Worm (Caenorhabditis elegans) whole organism, young adult: ENCODE results near the gene mnp-1.
"Not testable (repeated sequence)": the region's sequence is repeated elsewhere in the genome, so short reads cannot be mapped to it uniquely, and the experiment has no call there.

Experiments used
- B0035.1 ChIP-seq: sonication (generic microtip); optimal IDR thresholded peaks from 2 replicates; lab custom pipeline; 2016; ENCODE audit warnings: missing genetic modification characterization, mild to moderate bottlenecking, missing compliant biosample characterization, missing genotype, missing genetic modification reagents
- C06A6.2 ChIP-seq: fragments of 200-800 bp; sonication (Bioruptor generic); conservative IDR thresholded peaks from 2 replicates; pipeline ENCODE4 v1.3.6; 2022; ENCODE audit warnings: missing genetic modification characterization, missing compliant biosample characterization
- C17E4.6 ChIP-seq: fragments of 200-800 bp; sonication (Bioruptor generic); IDR thresholded peaks from 2 replicates; pipeline ENCODE4 v1.3.6; 2022; ENCODE audit warnings: missing genetic modification reagents, missing genetic modification characterization, missing compliant biosample characterization
- D2030.7 ChIP-seq: fragments of 200-800 bp; sonication (Bioruptor generic); IDR thresholded peaks from 2 replicates; pipeline ENCODE4 v1.3.6; 2022; ENCODE audit warnings: missing genetic modification reagents, missing genetic modification characterization, missing compliant biosample characterization
- K11D2.4 ChIP-seq: fragments of 200-800 bp; sonication (Bioruptor generic); IDR thresholded peaks from 2 replicates; pipeline ENCODE4 v1.3.6; 2022; ENCODE audit warnings: missing genetic modification reagents, missing genetic modification characterization, missing compliant biosample characterization
- K12H6.12 ChIP-seq: fragments of 200-800 bp; sonication (Bioruptor generic); optimal IDR thresholded peaks from 2 replicates; lab custom pipeline; 2018; ENCODE audit warnings: mild to moderate bottlenecking, missing genetic modification characterization, missing compliant biosample characterization
- T07F8.4 ChIP-seq: sonication (generic microtip); optimal IDR thresholded peaks from 2 replicates; lab custom pipeline; 2016; ENCODE audit warnings: mild to moderate bottlenecking, missing genetic modification characterization, moderate library complexity, missing compliant biosample characterization
- Y53G8AR.9 ChIP-seq: fragments of 200-800 bp; sonication (Bioruptor generic); conservative IDR thresholded peaks from 2 replicates; pipeline ENCODE4 v1.3.6; 2022; ENCODE audit warnings: missing genetic modification reagents, missing genetic modification characterization, missing compliant biosample characterization
- Y56A3A.18 ChIP-seq: fragments of 200-800 bp; sonication (Bioruptor generic); IDR thresholded peaks from 2 replicates; pipeline ENCODE4 v1.3.6; 2022; ENCODE audit warnings: missing genetic modification reagents, missing genetic modification characterization, missing compliant biosample characterization
- Y79H2A.3 ChIP-seq: fragments of 200-800 bp; sonication (Bioruptor generic); conservative IDR thresholded peaks from 2 replicates; pipeline ENCODE4 v1.3.6; 2022; ENCODE audit warnings: missing genetic modification reagents, missing genetic modification characterization, missing compliant biosample characterization
- Y95B8A.8 ChIP-seq: fragments of 200-800 bp; sonication (Bioruptor generic); IDR thresholded peaks from 2 replicates; pipeline ENCODE4 v1.3.6; 2022; ENCODE audit warnings: missing genetic modification reagents, missing genetic modification characterization, missing compliant biosample characterization
- ZK185.1 ChIP-seq: sonication (generic microtip); optimal IDR thresholded peaks from 2 replicates; lab custom pipeline; 2016; ENCODE audit warnings: mild to moderate bottlenecking, missing genetic modification characterization, missing compliant biosample characterization; ENCODE audit not compliant: poor library complexity, severe bottlenecking
- ama-1 ChIP-seq, 3 experiments: fragments of 150-350 bp in 1 of 3; sonication (generic microtip) in 2 of 3; optimal IDR thresholded peaks; 2 replicates each; lab custom pipeline; 2014 to 2018; ENCODE audit warnings: missing biosample characterization in 2 of 3, missing genetic modification characterization in 2 of 3, missing genetic modification reagents in 2 of 3
- attf-5 ChIP-seq: fragments of 200-800 bp; sonication (Bioruptor generic); optimal IDR thresholded peaks from 2 replicates; lab custom pipeline; 2018; ENCODE audit warnings: mild to moderate bottlenecking, missing genetic modification characterization, missing compliant biosample characterization
- ceh-100 ChIP-seq: fragments of 200-800 bp; sonication (Bioruptor generic); IDR thresholded peaks from 2 replicates; pipeline ENCODE4 v1.3.6; 2022; ENCODE audit warnings: missing genetic modification reagents, missing genetic modification characterization, missing compliant biosample characterization
- ceh-40 ChIP-seq: fragments of 200-800 bp; sonication (Bioruptor generic); IDR thresholded peaks from 2 replicates; pipeline ENCODE4 v1.3.6; 2022; ENCODE audit warnings: missing genetic modification characterization, missing compliant biosample characterization
- chd-7 ChIP-seq: sonication (generic microtip); optimal IDR thresholded peaks from 2 replicates; lab custom pipeline; 2016; ENCODE audit warnings: mild to moderate bottlenecking, missing genetic modification characterization, moderate library complexity, missing compliant biosample characterization
- die-1 ChIP-seq: sonication (generic microtip); optimal IDR thresholded peaks from 2 replicates; lab custom pipeline; 2016; ENCODE audit warnings: missing genotype, mild to moderate bottlenecking, missing genetic modification characterization, missing compliant biosample characterization
- dox-1 ChIP-seq: fragments of 200-800 bp; sonication (Bioruptor generic); IDR thresholded peaks from 2 replicates; pipeline ENCODE4 v1.3.6; 2022; ENCODE audit warnings: missing genetic modification reagents, missing genetic modification characterization, missing compliant biosample characterization
- egl-44 ChIP-seq: fragments of 200-800 bp; sonication (Bioruptor generic); IDR thresholded peaks from 2 replicates; pipeline ENCODE4 v1.3.6; 2022; ENCODE audit warnings: missing genetic modification reagents, missing genetic modification characterization, missing compliant biosample characterization
- egrh-3 ChIP-seq: fragments of 200-800 bp; sonication (Bioruptor generic); IDR thresholded peaks from 2 replicates; pipeline ENCODE4 v1.3.6; 2022; ENCODE audit warnings: missing genetic modification reagents, missing genetic modification characterization, missing compliant biosample characterization
- ekl-4 ChIP-seq: fragments of 200-800 bp; sonication (Bioruptor generic); IDR thresholded peaks from 2 replicates; pipeline ENCODE4 v1.3.6; 2022; ENCODE audit warnings: missing genetic modification reagents, missing genetic modification characterization, missing compliant biosample characterization
- fkh-3 ChIP-seq: sonication (generic microtip); optimal IDR thresholded peaks from 2 replicates; lab custom pipeline; 2016; ENCODE audit warnings: mild to moderate bottlenecking, missing genetic modification characterization, missing compliant biosample characterization
- gei-17 ChIP-seq: fragments of 200-800 bp; sonication (Bioruptor generic); optimal IDR thresholded peaks from 2 replicates; lab custom pipeline; 2018; ENCODE audit warnings: mild to moderate bottlenecking, missing genetic modification characterization, missing compliant biosample characterization
- hmg-20 ChIP-seq: fragments of 200-800 bp; sonication (Bioruptor generic); IDR thresholded peaks from 2 replicates; pipeline ENCODE4 v1.3.6; 2022; ENCODE audit warnings: missing genetic modification reagents, missing genetic modification characterization, missing compliant biosample characterization
- let-607 ChIP-seq, 2 experiments: fragments of 200-800 bp in 1 of 2; sonication (Bioruptor generic) in 1 of 2; sonication (generic microtip) in 1 of 2; optimal IDR thresholded peaks; 2 replicates each; lab custom pipeline; 2016 to 2018; ENCODE audit warnings: mild to moderate bottlenecking in 2 of 2, missing compliant biosample characterization in 2 of 2, missing genetic modification characterization in 2 of 2, moderate library complexity in 2 of 2, missing genotype in 1 of 2
- lin-26 ChIP-seq: fragments of 200-800 bp; sonication (Bioruptor generic); IDR thresholded peaks from 2 replicates; pipeline ENCODE4 v1.3.6; 2022; ENCODE audit warnings: missing genetic modification reagents, missing genetic modification characterization, missing compliant biosample characterization
- lin-35 ChIP-seq, 3 experiments: fragments of 150-350 bp in 2 of 3; sonication (generic microtip) in 1 of 3; optimal IDR thresholded peaks; 2 replicates each; lab custom pipeline; 2014 to 2018; ENCODE audit warnings: missing biosample characterization in 3 of 3, missing genetic modification characterization in 3 of 3, missing genetic modification reagents in 3 of 3
- lin-40 ChIP-seq: sonication (generic microtip); optimal IDR thresholded peaks from 2 replicates; lab custom pipeline; 2016; ENCODE audit warnings: missing genetic modification characterization, mild to moderate bottlenecking, missing compliant biosample characterization, missing genotype, missing genetic modification reagents
- lsl-1 ChIP-seq: fragments of 200-800 bp; sonication (Bioruptor generic); optimal IDR thresholded peaks from 2 replicates; lab custom pipeline; 2018; ENCODE audit warnings: mild to moderate bottlenecking, missing genetic modification characterization, moderate library complexity, missing compliant biosample characterization
- madf-10 ChIP-seq: sonication (generic microtip); optimal IDR thresholded peaks from 2 replicates; lab custom pipeline; 2016; ENCODE audit warnings: mild to moderate bottlenecking, missing genetic modification characterization, missing compliant biosample characterization
- madf-6 ChIP-seq: fragments of 200-800 bp; sonication (Bioruptor generic); IDR thresholded peaks from 2 replicates; pipeline ENCODE4 v1.3.6; 2022; ENCODE audit warnings: missing genetic modification reagents, missing genetic modification characterization, missing compliant biosample characterization
- mcd-1 ChIP-seq: fragments of 200-800 bp; sonication (Bioruptor generic); IDR thresholded peaks from 2 replicates; pipeline ENCODE4 v1.3.6; 2022; ENCODE audit warnings: missing genetic modification reagents, missing genetic modification characterization, missing compliant biosample characterization
- nhr-80 ChIP-seq: sonication (generic microtip); optimal IDR thresholded peaks from 2 replicates; lab custom pipeline; 2016; ENCODE audit warnings: missing genetic modification characterization, missing compliant biosample characterization
- rcor-1 ChIP-seq: fragments of 200-800 bp; sonication (Bioruptor generic); IDR thresholded peaks from 2 replicates; pipeline ENCODE4 v1.3.6; 2022; ENCODE audit warnings: missing genetic modification reagents, missing genetic modification characterization, missing compliant biosample characterization
- repo-1 ChIP-seq: sonication (generic microtip); optimal IDR thresholded peaks from 2 replicates; lab custom pipeline; 2017; ENCODE audit warnings: mild to moderate bottlenecking, missing genetic modification characterization, missing compliant biosample characterization
- snpc-4 ChIP-seq, 5 experiments: fragments of 150-350 bp in 1 of 5; sonication (generic microtip) in 4 of 5; optimal IDR thresholded peaks; 2 replicates each; lab custom pipeline; 2014 to 2018; ENCODE audit warnings: missing genetic modification characterization in 5 of 5, missing biosample characterization in 3 of 5, antibody characterized with exemption in 2 of 5, mild to moderate bottlenecking in 2 of 5, missing compliant biosample characterization in 2 of 5, missing genotype in 2 of 5, moderate library complexity in 2 of 5, missing genetic modification reagents in 1 of 5
- somi-1 ChIP-seq: fragments of 200-800 bp; sonication (Bioruptor generic); optimal IDR thresholded peaks from 2 replicates; lab custom pipeline; 2018; ENCODE audit warnings: mild to moderate bottlenecking, missing genetic modification characterization, missing compliant biosample characterization
- tbp1 ChIP-seq: fragments of 200-800 bp; sonication (Bioruptor generic); optimal IDR thresholded peaks from 2 replicates; lab custom pipeline; 2018; ENCODE audit warnings: mild to moderate bottlenecking, missing genetic modification characterization, missing compliant biosample characterization
- zfh-2 ChIP-seq: fragments of 200-800 bp; sonication (Bioruptor generic); conservative IDR thresholded peaks from 2 replicates; pipeline ENCODE4 v1.3.6; 2022; ENCODE audit warnings: missing genetic modification reagents, missing genetic modification characterization, missing compliant biosample characterization
- zim-3 ChIP-seq: sonication (generic microtip); optimal IDR thresholded peaks from 2 replicates; lab custom pipeline; 2017; ENCODE audit warnings: mild to moderate bottlenecking, missing genetic modification characterization, moderate library complexity, missing compliant biosample characterization
- ztf-18 ChIP-seq: sonication (generic microtip); optimal IDR thresholded peaks from 2 replicates; lab custom pipeline; 2016; ENCODE audit warnings: missing genotype, mild to moderate bottlenecking, missing genetic modification characterization, missing compliant biosample characterization
- ztf-26 ChIP-seq: sonication (generic microtip); optimal IDR thresholded peaks from 2 replicates; lab custom pipeline; 2017; ENCODE audit warnings: missing genetic modification characterization, missing compliant biosample characterization
- ztf-28 ChIP-seq: fragments of 200-800 bp; sonication (Bioruptor generic); IDR thresholded peaks from 2 replicates; pipeline ENCODE4 v1.3.6; 2022; ENCODE audit warnings: missing genetic modification reagents, missing genetic modification characterization, missing compliant biosample characterization
- ztf-3 ChIP-seq: fragments of 200-800 bp; sonication (Bioruptor generic); optimal IDR thresholded peaks from 2 replicates; lab custom pipeline; 2018; ENCODE audit warnings: mild to moderate bottlenecking, missing genetic modification characterization, missing compliant biosample characterization

The mnp-1 gene

DNA sequence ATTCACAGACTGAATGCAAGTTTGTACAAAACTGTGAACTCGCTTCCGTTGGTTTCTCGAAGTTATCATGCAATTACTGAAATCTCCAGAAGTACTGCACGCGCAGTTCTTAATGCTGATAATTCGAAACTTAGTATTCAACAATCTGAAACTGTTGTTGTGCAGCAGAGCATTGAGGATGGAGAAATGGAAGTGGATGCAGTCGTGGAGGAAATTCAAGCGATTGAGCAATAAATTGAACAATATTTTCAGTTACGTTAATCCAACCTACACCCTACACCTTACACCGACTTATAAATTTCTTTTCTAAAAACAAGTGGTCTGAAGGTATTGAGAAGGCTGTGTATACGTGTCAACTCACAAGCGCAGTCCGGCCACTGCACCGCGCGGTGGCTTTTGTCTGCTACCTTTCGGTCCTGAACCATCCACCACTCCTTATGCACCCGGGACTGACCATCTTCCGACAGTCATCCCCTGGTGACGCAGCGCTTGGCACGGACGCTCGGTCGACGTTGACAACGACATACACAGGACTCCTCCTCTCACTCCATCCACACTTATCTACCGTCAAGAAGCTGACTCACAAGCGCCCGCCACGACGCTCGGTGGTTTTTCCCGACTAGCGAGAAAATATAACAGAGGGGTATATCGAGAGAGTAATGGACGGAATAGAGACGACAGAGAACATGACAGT, 22.4 kb downstream of the mnp-1 start:
- TF ChIP-seq ceh-100 (GFP tag; lab: Robert Waterston, UW) (peak; percentile 25), ekl-4 (peak; percentile 52), gei-17 (GFP tag; lab: Kevin White, UChicago) (peak; percentile 38), K12H6.12 (tag; lab: Kevin White, UChicago) (peak; percentile 88), K11D2.4 (peak; percentile 76), die-1 (tag; lab: Kevin White, UChicago) (peak; percentile 0), ZK185.1 (tag; lab: Kevin White, UChicago) (peak; percentile 78), C17E4.6 (GFP tag; lab: Robert Waterston, UW) (peak; percentile 17; the same call in 1 of the 2 replicates), mcd-1 (GFP tag; lab: Robert Waterston, UW) (peak; percentile 68), rcor-1 (GFP tag; lab: Robert Waterston, UW) (peak; percentile 57), zim-3 (tag; lab: Kevin White, UChicago) (peak; percentile 49), lsl-1 (GFP tag; lab: Kevin White, UChicago) (peak; percentile 34), ztf-18 (tag; lab: Kevin White, UChicago) (peak; percentile 66), snpc-4 (tag; optimal IDR thresholded peaks at IDR 0.05; lab: Kevin White, UChicago) (peak in 3 of 4 experiments; percentile 2 to 66 (median 65)), nhr-80 (tag; lab: Kevin White, UChicago) (peak; percentile 86), ztf-28 (GFP tag; lab: Robert Waterston, UW) (0 out of 2 replicates have a peak, but pooled peaks have one; percentile 39), zfh-2 (peak; percentile 88), somi-1 (GFP tag; lab: Kevin White, UChicago) (peak; percentile 1), Y56A3A.18 (peak; percentile 59), tbp1 (peak; percentile 77), chd-7 (tag; lab: Kevin White, UChicago) (peak; percentile 59), hmg-20 (GFP tag; lab: Robert Waterston, UW) (peak; percentile 60), C06A6.2 (peak; percentile 27; the same call in 1 of the 2 replicates), lin-35 (GFP tag; optimal IDR thresholded peaks at IDR 0.05; lab: Kevin White, UChicago) (peak in 1 of 3 experiments; percentile 59), lin-26 (GFP tag; lab: Robert Waterston, UW) (peak; percentile 72), attf-5 (peak; percentile 10), let-607 (tag; optimal IDR thresholded peaks at IDR 0.05; lab: Kevin White, UChicago) (peak; percentile 34 to 51), ztf-3 (peak; percentile 42), B0035.1 (tag; lab: Kevin White, UChicago) (peak; percentile 47), fkh-3 (peak; percentile 63), Y79H2A.3 (0 out of 2 replicates have a peak, but pooled peaks have one; percentile 10), ztf-26 (peak; percentile 60), ceh-40 (GFP tag; lab: Robert Waterston, UW) (0 out of 2 replicates have a peak, but pooled peaks have one; percentile 33), Y53G8AR.9 (GFP tag; lab: Robert Waterston, UW) (0 out of 2 replicates have a peak, but pooled peaks have one; percentile 24), lin-40 (tag; lab: Kevin White, UChicago) (peak; percentile 82), madf-6 (GFP tag; lab: Robert Waterston, UW) (peak; percentile 28), repo-1 (peak; percentile 28), ama-1 (GFP tag; optimal IDR thresholded peaks at IDR 0.05; lab: Kevin White, UChicago) (peak in 1 of 2 experiments; percentile 25), egrh-3 (GFP tag; lab: Robert Waterston, UW) (peak; percentile 80), madf-10 (peak; percentile 9), T07F8.4 (tag; lab: Kevin White, UChicago) (peak; percentile 2), D2030.7 (GFP tag; lab: Robert Waterston, UW) (peak; percentile 73; the same call in 1 of the 2 replicates), dox-1 (peak; percentile 94), egl-44 (GFP tag; lab: Robert Waterston, UW) (peak; percentile 76), Y95B8A.8 (GFP tag; lab: Robert Waterston, UW) (0 out of 2 replicates have a peak, but pooled peaks have one; percentile 20)
- TF ChIP-seq snpc-4 (GFP tag; optimal IDR thresholded peaks at IDR 0.05; lab: Kevin White, UChicago); ama-1 (optimal IDR thresholded peaks at IDR 0.05; lab: Kevin White, UChicago): not testable (repeated sequence)
